Worm (Caenorhabditis elegans): ENCODE measurements around the gene C37C3.1.

ce11 chrV:7847687-7848086, 10.1 kb upstream of the C37C3.1 start:
- TF ChIP-seq med-1 (GFP tag; optimal IDR thresholded peaks at IDR 0.05; ENCODE audit: insufficient read depth) (no peak), ref-1 (GFP tag; conservative IDR thresholded peaks at IDR 0.05) (no peak), T22C8.4 (GFP tag; IDR thresholded peaks at IDR 0.05) (no peak), flt-1 (GFP tag; IDR thresholded peaks at IDR 0.05) (no peak), tab-1 (GFP tag; IDR thresholded peaks at IDR 0.05) (no peak), ztf-29 (GFP tag; IDR thresholded peaks at IDR 0.05) (no peak), klf-2 (GFP tag; conservative IDR thresholded peaks at IDR 0.05) (no peak), ztf-23 (GFP tag; IDR thresholded peaks at IDR 0.05) (no peak), cog-1 (tag; optimal IDR thresholded peaks at IDR 0.05) (no peak)

Measured in whole organism, midembryonic.